Worm (Caenorhabditis elegans) whole organism, L2 larva: ENCODE measurements around the gene F35B3.7.
A peak's percentile ranks its signal among the peaks of the same experiment; 100 is the strongest.

Experiments
- C34F6.9 ChIP-seq: fragments of 150-350 bp; optimal IDR thresholded peaks from 2 replicates; lab custom pipeline; 2014; ENCODE audit warnings: missing biosample characterization, missing genetic modification characterization
- F13H6.1 ChIP-seq: sonication (generic microtip); optimal IDR thresholded peaks from 2 replicates; lab custom pipeline; 2016; ENCODE audit warnings: missing genetic modification characterization, missing compliant biosample characterization
- R02D3.7 ChIP-seq: fragments of 150-350 bp; optimal IDR thresholded peaks from 2 replicates; lab custom pipeline; 2014; ENCODE audit warnings: missing biosample characterization, missing genetic modification characterization
- Y55F3AM.14 ChIP-seq: fragments of 200-800 bp; sonication (Bioruptor generic); optimal IDR thresholded peaks from 2 replicates; lab custom pipeline; 2018; ENCODE audit warnings: mild to moderate bottlenecking, missing genetic modification characterization, missing compliant biosample characterization
- ZK546.5 ChIP-seq: sonication (generic microtip); optimal IDR thresholded peaks from 2 replicates; lab custom pipeline; 2017; ENCODE audit warnings: missing biosample characterization, missing genetic modification characterization
- aly-2 ChIP-seq: fragments of 150-350 bp; optimal IDR thresholded peaks from 2 replicates; lab custom pipeline; 2014; ENCODE audit warnings: missing biosample characterization, missing genetic modification characterization
- ama-1 ChIP-seq: fragments of 150-350 bp; optimal IDR thresholded peaks from 2 replicates; lab custom pipeline; 2018; ENCODE audit warnings: inconsistent platforms
- blmp-1 ChIP-seq: sonication (generic microtip); optimal IDR thresholded peaks from 2 replicates; lab custom pipeline; 2017; ENCODE audit warnings: missing genetic modification characterization, mild to moderate bottlenecking, missing compliant biosample characterization, antibody characterized with exemption, moderate library complexity; ENCODE audit not compliant: insufficient read depth
- ceh-82 ChIP-seq: fragments of 150-350 bp; optimal IDR thresholded peaks from 2 replicates; lab custom pipeline; 2014; ENCODE audit warnings: missing biosample characterization, missing genetic modification characterization
- crh-2 ChIP-seq: sonication (generic microtip); optimal IDR thresholded peaks from 2 replicates; lab custom pipeline; 2017; ENCODE audit warnings: missing biosample characterization, missing genetic modification characterization
- egl-27 ChIP-seq: sonication (generic microtip); optimal IDR thresholded peaks from 3 replicates; lab custom pipeline; 2017; ENCODE audit warnings: missing biosample characterization, missing genetic modification reagents, missing genetic modification characterization
- elt-1 ChIP-seq: fragments of 150-350 bp; optimal IDR thresholded peaks from 2 replicates; lab custom pipeline; 2014; ENCODE audit warnings: missing biosample characterization, missing genetic modification characterization
- elt-3 ChIP-seq: sonication (generic microtip); optimal IDR thresholded peaks from 2 replicates; lab custom pipeline; 2017; ENCODE audit warnings: missing biosample characterization, missing genetic modification characterization
- fos-1 ChIP-seq: fragments of 150-350 bp; optimal IDR thresholded peaks from 2 replicates; lab custom pipeline; 2014; ENCODE audit warnings: missing biosample characterization, missing genetic modification characterization
- lin-11 ChIP-seq: fragments of 150-350 bp; sonication (generic microtip); optimal IDR thresholded peaks from 2 replicates; lab custom pipeline; 2014; ENCODE audit warnings: missing biosample characterization, missing genetic modification characterization, inconsistent platforms, mixed read lengths
- lin-13 ChIP-seq: fragments of 150-350 bp; optimal IDR thresholded peaks from 2 replicates; lab custom pipeline; 2014; ENCODE audit warnings: missing biosample characterization, missing genetic modification reagents, missing genetic modification characterization
- mbf-1 ChIP-seq: sonication (generic microtip); optimal IDR thresholded peaks from 2 replicates; lab custom pipeline; 2017; ENCODE audit warnings: missing biosample characterization, missing genetic modification characterization
- nhr-10 ChIP-seq: sonication (generic microtip); optimal IDR thresholded peaks from 2 replicates; lab custom pipeline; 2017; ENCODE audit warnings: missing biosample characterization, missing genetic modification characterization
- nhr-11 ChIP-seq: fragments of 150-350 bp; optimal IDR thresholded peaks from 2 replicates; lab custom pipeline; 2014; ENCODE audit warnings: missing biosample characterization, missing genetic modification characterization
- nhr-12 ChIP-seq: fragments of 150-350 bp; optimal IDR thresholded peaks from 2 replicates; lab custom pipeline; 2014; ENCODE audit warnings: missing biosample characterization, missing genetic modification characterization
- nhr-129 ChIP-seq: fragments of 150-350 bp; optimal IDR thresholded peaks from 2 replicates; lab custom pipeline; 2014; ENCODE audit warnings: missing biosample characterization, missing genetic modification characterization
- nhr-237 ChIP-seq: fragments of 150-350 bp; optimal IDR thresholded peaks from 2 replicates; lab custom pipeline; 2014; ENCODE audit warnings: missing biosample characterization, missing genetic modification characterization
- nhr-25 ChIP-seq: fragments of 150-350 bp; sonication (generic microtip); optimal IDR thresholded peaks from 3 replicates; lab custom pipeline; 2014; ENCODE audit warnings: missing biosample characterization, missing genetic modification characterization
- nhr-6 ChIP-seq: fragments of 150-350 bp; optimal IDR thresholded peaks from 2 replicates; lab custom pipeline; 2014; ENCODE audit warnings: missing biosample characterization, missing genetic modification characterization
- nhr-77 ChIP-seq: fragments of 150-350 bp; optimal IDR thresholded peaks from 2 replicates; lab custom pipeline; 2014; ENCODE audit warnings: missing biosample characterization, missing genetic modification characterization
- peb-1 ChIP-seq: fragments of 150-350 bp; optimal IDR thresholded peaks from 2 replicates; lab custom pipeline; 2014; ENCODE audit warnings: missing biosample characterization, missing genetic modification characterization
- sem-4 ChIP-seq: fragments of 150-350 bp; optimal IDR thresholded peaks from 2 replicates; lab custom pipeline; 2014; ENCODE audit warnings: missing biosample characterization, missing genetic modification reagents, missing genetic modification characterization
- skn-1 ChIP-seq: sonication (generic microtip); optimal IDR thresholded peaks from 2 replicates; lab custom pipeline; 2017; ENCODE audit warnings: missing biosample characterization, missing genetic modification characterization
- sma-3 ChIP-seq: sonication (generic microtip); optimal IDR thresholded peaks from 2 replicates; lab custom pipeline; 2016; ENCODE audit warnings: missing genetic modification reagents, missing genetic modification characterization, missing compliant biosample characterization
- sma-9 ChIP-seq, 2 experiments: fragments of 150-350 bp in 1 of 2; sonication (generic microtip) in 1 of 2; optimal IDR thresholded peaks; 2 replicates each; lab custom pipeline; 2014 to 2016; ENCODE audit warnings: missing genetic modification characterization in 2 of 2, mild to moderate bottlenecking in 1 of 2, missing biosample characterization in 1 of 2, missing compliant biosample characterization in 1 of 2, missing genetic modification reagents in 1 of 2, moderate library complexity in 1 of 2
- snpc-4 ChIP-seq: fragments of 150-350 bp; optimal IDR thresholded peaks from 2 replicates; lab custom pipeline; 2014; ENCODE audit warnings: missing biosample characterization, missing genetic modification characterization
- unc-39 ChIP-seq: fragments of 150-350 bp; optimal IDR thresholded peaks from 2 replicates; lab custom pipeline; 2014; ENCODE audit warnings: missing biosample characterization, missing genetic modification characterization
- unc-55 ChIP-seq: fragments of 150-350 bp; sonication (generic microtip); optimal IDR thresholded peaks from 3 replicates; lab custom pipeline; 2014; ENCODE audit warnings: missing biosample characterization, missing genetic modification reagents, missing genetic modification characterization
- unc-62 ChIP-seq: fragments of 150-350 bp; optimal IDR thresholded peaks from 2 replicates; lab custom pipeline; 2014; ENCODE audit warnings: missing biosample characterization, missing genetic modification reagents, missing genetic modification characterization
- ztf-1 ChIP-seq: fragments of 200-800 bp; sonication (Bioruptor generic); conservative IDR thresholded peaks from 2 replicates; pipeline ENCODE4 v1.3.6; 2022; ENCODE audit warnings: missing genetic modification characterization, missing compliant biosample characterization
- ztf-11 ChIP-seq: sonication (generic microtip); optimal IDR thresholded peaks from 2 replicates; lab custom pipeline; 2017; ENCODE audit warnings: missing biosample characterization, missing genetic modification characterization
- ztf-4 ChIP-seq: fragments of 150-350 bp; optimal IDR thresholded peaks from 2 replicates; lab custom pipeline; 2014; ENCODE audit warnings: missing biosample characterization, missing genetic modification characterization

Gene F35B3.7

DNA sequence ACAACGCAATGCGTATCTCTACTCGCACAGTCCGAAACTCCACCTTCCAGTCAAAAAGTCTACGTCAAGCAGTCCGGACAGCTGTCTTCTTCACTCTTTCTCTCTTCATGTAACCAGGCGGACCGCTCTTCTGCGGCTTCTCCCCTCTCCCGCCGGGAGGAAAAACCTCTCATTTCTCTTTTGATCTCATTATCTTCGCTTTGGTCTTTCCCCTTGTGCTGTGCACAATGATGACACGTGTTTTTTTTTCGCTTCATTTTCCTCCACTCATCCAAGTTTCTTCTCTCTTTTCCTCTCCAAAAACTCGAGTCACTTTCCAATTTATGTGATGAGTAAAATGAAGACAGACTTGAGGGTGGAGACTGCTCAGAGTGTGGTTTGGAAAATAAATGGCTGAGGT is at the start of gene F35B3.7:
Gene F35B3.7 (minus strand): TSS at position 133 of the 400 bp plus-strand sequence.
- TF ChIP-seq R02D3.7 (tag; lab: Kevin White, UChicago) (no peak), elt-1 (tag; lab: Kevin White, UChicago) (no peak), C34F6.9 (peak; percentile 5), blmp-1 (no peak), ztf-4 (tag; lab: Kevin White, UChicago) (no peak), sma-3 (GFP tag; lab: Kevin White, UChicago) (no peak), fos-1 (tag; lab: Kevin White, UChicago) (no peak), unc-39 (no peak), egl-27 (tag; lab: Kevin White, UChicago) (no peak), unc-55 (no peak), sma-9 (GFP tag; optimal IDR thresholded peaks at IDR 0.05; lab: Kevin White, UChicago) (peak; percentile 42), sma-9 (tag; optimal IDR thresholded peaks at IDR 0.05; lab: Kevin White, UChicago) (no peak), ama-1 (no peak), nhr-129 (tag; lab: Kevin White, UChicago) (peak; percentile 72), snpc-4 (tag; lab: Kevin White, UChicago) (no peak), sem-4 (tag; lab: Kevin White, UChicago) (no peak), ceh-82 (tag; lab: Kevin White, UChicago) (no peak), aly-2 (tag; lab: Kevin White, UChicago) (no peak), nhr-6 (tag; lab: Kevin White, UChicago) (no peak), F13H6.1 (peak; percentile 61), nhr-11 (tag; lab: Kevin White, UChicago) (no peak), nhr-10 (tag; lab: Kevin White, UChicago) (no peak), nhr-237 (tag; lab: Kevin White, UChicago) (no peak)
- TF ChIP-seq, all 48 proteins: peak for 4

DNA sequence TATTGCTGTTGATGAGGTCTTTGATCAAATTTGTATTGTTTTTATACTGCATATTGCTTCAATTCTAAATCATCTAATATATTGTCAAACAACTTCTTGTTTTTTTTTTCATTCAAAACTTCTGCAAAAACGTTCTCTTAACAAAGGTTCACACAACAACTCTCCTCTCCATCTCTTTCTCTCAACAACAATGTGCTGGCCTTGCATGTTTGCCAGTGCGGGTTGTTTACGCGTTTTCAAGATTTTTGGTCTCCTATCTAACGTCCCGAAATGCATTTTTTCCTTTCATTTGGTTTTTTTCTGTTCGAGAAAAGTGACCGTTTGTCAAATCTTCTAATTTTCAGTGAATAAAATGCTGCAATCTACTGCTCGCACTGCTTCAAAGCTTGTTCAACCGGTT is 49.5 kb upstream of the F35B3.7 start, which contains the start of gene sod-3:
Gene sod-3 (plus strand): TSS at position 338 of the 400 bp plus-strand sequence.
- no peak for TF ChIP-seq fos-1 (tag; lab: Kevin White, UChicago)
- no peak for TF ChIP-seq nhr-12
- TF ChIP-seq crh-2 = no peak
- TF ChIP-seq ztf-1 (GFP tag; lab: Robert Waterston, UW) = no peak
- no peak for TF ChIP-seq skn-1

DNA sequence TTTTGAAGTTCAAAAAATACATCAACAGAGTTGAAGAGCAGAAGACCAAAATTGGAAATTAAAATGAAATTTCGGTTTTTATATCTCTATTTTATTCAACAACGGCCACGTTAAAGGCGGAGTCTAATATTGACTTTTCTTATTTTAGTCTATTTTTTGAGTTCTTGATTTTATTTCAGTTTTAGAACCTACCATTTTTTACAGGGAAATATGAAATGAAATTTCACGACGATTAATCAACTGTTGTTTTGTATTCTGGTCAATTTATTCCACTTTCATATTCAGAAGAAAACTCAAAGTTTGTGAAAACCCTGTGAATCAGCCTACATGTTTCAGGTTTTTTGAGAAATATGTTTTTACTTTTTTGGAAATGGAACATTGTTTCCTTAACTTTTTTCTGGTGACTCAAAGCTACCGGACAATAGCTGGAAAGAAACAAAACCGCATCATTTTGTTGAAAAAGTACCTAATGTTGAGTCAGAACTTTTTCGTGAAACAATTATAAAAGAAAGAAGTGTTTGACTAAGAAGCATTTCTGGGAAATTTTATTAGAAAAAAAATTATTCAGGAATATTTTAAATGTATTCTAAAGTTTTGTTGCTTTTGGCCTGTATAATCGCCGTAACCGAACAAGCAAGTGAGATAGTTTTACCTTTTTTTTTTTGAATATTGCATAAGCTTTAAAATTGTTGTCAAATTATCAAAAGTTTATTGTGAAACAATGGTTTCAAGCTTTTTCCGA is 37.9 kb upstream of the F35B3.7 start, which contains the start of the genes irld-23 and C08A9.10:
Gene irld-23 (minus strand): TSS at position 51 of the 742 bp plus-strand sequence.
Gene C08A9.10 (plus strand): TSS at position 545 of the 742 bp plus-strand sequence.
- TF ChIP-seq aly-2 (tag; lab: Kevin White, UChicago) = no peak
- no peak for TF ChIP-seq ama-1
- TF ChIP-seq sem-4 (tag; lab: Kevin White, UChicago) = no peak
- no peak for TF ChIP-seq ztf-11 (tag; lab: Kevin White, UChicago)

DNA sequence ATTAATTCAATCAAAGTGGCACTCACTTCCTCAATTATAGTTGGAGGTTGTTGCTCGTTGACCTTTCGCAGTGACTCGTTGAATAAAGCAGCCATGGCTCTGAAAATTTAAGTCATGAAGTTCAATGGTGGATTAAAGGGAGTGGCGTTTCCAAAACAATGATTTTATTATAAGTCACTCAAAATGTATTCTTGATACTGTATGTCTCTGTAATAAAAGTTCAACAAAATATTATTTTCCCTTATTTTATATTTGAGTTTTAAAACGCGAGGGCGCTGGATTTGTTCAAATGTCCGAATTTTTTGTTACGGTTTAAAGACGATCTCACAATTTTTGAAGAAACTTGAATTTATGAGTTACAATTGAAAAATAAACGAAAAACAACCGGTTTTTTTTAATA is 29.2 kb upstream of the F35B3.7 start, which contains the start of gene C30G4.4:
Gene C30G4.4 (minus strand): TSS at position 101 of the 400 bp plus-strand sequence.
- no peak for TF ChIP-seq unc-55
- TF ChIP-seq ztf-11 (tag; lab: Kevin White, UChicago) = no peak
- TF ChIP-seq skn-1 = no peak
- TF ChIP-seq ZK546.5 (tag; lab: Kevin White, UChicago) = no peak

DNA sequence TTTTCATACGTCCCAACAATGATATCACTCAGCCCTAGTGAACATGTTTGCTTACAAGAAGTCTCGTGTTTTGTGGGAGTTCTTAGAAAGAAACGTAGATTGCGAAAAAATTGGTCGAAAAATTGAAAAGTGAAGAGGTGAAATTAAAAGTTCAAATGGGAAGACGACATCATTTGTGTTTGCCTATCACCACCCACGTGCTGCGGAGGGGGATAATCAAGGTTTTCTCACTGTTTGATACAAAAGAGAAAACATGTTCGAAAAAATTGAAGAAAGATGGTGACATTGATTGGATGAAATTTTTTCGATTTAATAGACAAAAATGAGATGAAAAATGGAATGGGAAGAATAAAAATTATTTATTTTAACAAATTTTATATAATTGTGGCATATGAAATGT is 27.6 kb upstream of the F35B3.7 start:
- TF ChIP-seq F13H6.1 (peak; percentile 27), lin-11 (tag; lab: Kevin White, UChicago) (no peak), peb-1 (tag; lab: Kevin White, UChicago) (no peak), sma-3 (GFP tag; lab: Kevin White, UChicago) (peak; percentile 32), nhr-237 (tag; lab: Kevin White, UChicago) (no peak), elt-3 (tag; lab: Kevin White, UChicago) (no peak), nhr-129 (tag; lab: Kevin White, UChicago) (no peak), R02D3.7 (tag; lab: Kevin White, UChicago) (no peak), unc-55 (no peak), elt-1 (tag; lab: Kevin White, UChicago) (no peak), nhr-6 (tag; lab: Kevin White, UChicago) (no peak), mbf-1 (tag; lab: Kevin White, UChicago) (no peak), ztf-1 (GFP tag; lab: Robert Waterston, UW) (no peak), nhr-12 (no peak), snpc-4 (tag; lab: Kevin White, UChicago) (no peak), unc-62 (GFP tag; lab: Kevin White, UChicago) (no peak), nhr-77 (tag; lab: Kevin White, UChicago) (no peak), ceh-82 (tag; lab: Kevin White, UChicago) (no peak), Y55F3AM.14 (GFP tag; lab: Kevin White, UChicago) (no peak), nhr-25 (tag; lab: Kevin White, UChicago) (peak; percentile 13), sem-4 (tag; lab: Kevin White, UChicago) (no peak), blmp-1 (peak; percentile 89), lin-13 (GFP tag; lab: Kevin White, UChicago) (no peak), ZK546.5 (tag; lab: Kevin White, UChicago) (no peak)
- TF ChIP-seq, all 48 proteins: peak for 4
